Fruit fly (Drosophila melanogaster) whole organism, prepupa: Measurements from ENCODE around the gene jim.

Source experiments
- Blimp-1 ChIP-seq: fragments of 200-800 bp; sonication (Bioruptor generic); optimal IDR thresholded peaks from 3 replicates; lab custom pipeline; 2017; ENCODE audit warnings: missing biosample characterization, missing genetic modification characterization, mild to moderate bottlenecking, moderate library complexity, missing genetic modification reagents
- CG10669 ChIP-seq: fragments of 200-800 bp; sonication (Bioruptor generic); optimal IDR thresholded peaks from 3 replicates; lab custom pipeline; 2018; ENCODE audit warnings: missing biosample characterization, mild to moderate bottlenecking, missing genetic modification characterization, moderate library complexity
- CG11294 ChIP-seq: fragments of 200-800 bp; sonication (Bioruptor generic); IDR thresholded peaks from 2 replicates; pipeline ENCODE4 v1.3.6; 2022; ENCODE audit warnings: missing biosample characterization, missing genetic modification characterization
- CG11902 ChIP-seq: fragments of 200-800 bp; sonication (Bioruptor generic); optimal IDR thresholded peaks from 3 replicates; lab custom pipeline; 2016; ENCODE audit warnings: missing biosample characterization, missing genetic modification characterization
- CG15336 ChIP-seq: fragments of 200-800 bp; sonication (Bioruptor generic); IDR thresholded peaks from 2 replicates; pipeline ENCODE4 v1.3.6; 2022; ENCODE audit warnings: missing biosample characterization, missing genetic modification characterization
- CG1621 ChIP-seq: fragments of 200-800 bp; sonication (Bioruptor generic); optimal IDR thresholded peaks from 3 replicates; lab custom pipeline; 2018; ENCODE audit warnings: missing biosample characterization, mild to moderate bottlenecking, missing genetic modification characterization
- CG31627 ChIP-seq: fragments of 200-800 bp; sonication (Bioruptor generic); optimal IDR thresholded peaks from 3 replicates; lab custom pipeline; 2016; ENCODE audit warnings: missing biosample characterization, missing genetic modification characterization
- CG32006 ChIP-seq: fragments of 200-800 bp; sonication (Bioruptor generic); optimal IDR thresholded peaks from 3 replicates; lab custom pipeline; 2017; ENCODE audit warnings: missing biosample characterization, mild to moderate bottlenecking, missing genetic modification characterization
- CG6163 ChIP-seq: fragments of 200-800 bp; sonication (Bioruptor generic); IDR thresholded peaks from 3 replicates; pipeline ENCODE4 v1.3.6; 2022; ENCODE audit warnings: missing biosample characterization, missing genetic modification characterization
- CG6276 ChIP-seq: fragments of 200-800 bp; sonication (Bioruptor generic); optimal IDR thresholded peaks from 2 replicates; lab custom pipeline; 2017; ENCODE audit warnings: missing biosample characterization, mild to moderate bottlenecking, missing genetic modification characterization
- CG6792 ChIP-seq: fragments of 200-800 bp; sonication (Bioruptor generic); optimal IDR thresholded peaks from 3 replicates; lab custom pipeline; 2016; ENCODE audit warnings: missing biosample characterization, missing genetic modification characterization
- CG6854 ChIP-seq: fragments of 200-800 bp; sonication (Bioruptor generic); optimal IDR thresholded peaks from 2 replicates; lab custom pipeline; 2017; ENCODE audit warnings: missing biosample characterization, mild to moderate bottlenecking, missing genetic modification characterization
- CG8119 ChIP-seq: fragments of 200-800 bp; sonication (Bioruptor generic); IDR thresholded peaks from 3 replicates; pipeline ENCODE4 v1.3.6; 2022; ENCODE audit warnings: missing biosample characterization, missing genetic modification characterization
- Eip78C ChIP-seq: fragments of 200-800 bp; sonication (Bioruptor generic); peaks from one replicate; lab custom pipeline; 2016; ENCODE audit warnings: missing biosample characterization, missing genetic modification characterization
- Eip93F ChIP-seq: fragments of 200-800 bp; sonication (Bioruptor generic); optimal IDR thresholded peaks from 2 replicates; lab custom pipeline; 2016; ENCODE audit warnings: missing biosample characterization, mild to moderate bottlenecking, missing genetic modification characterization
- Ets21C ChIP-seq: fragments of 200-800 bp; sonication (Bioruptor generic); optimal IDR thresholded peaks from 3 replicates; lab custom pipeline; 2016; ENCODE audit warnings: missing biosample characterization, missing genetic modification characterization
- Ets96B ChIP-seq: fragments of 200-800 bp; optimal IDR thresholded peaks from 2 replicates; lab custom pipeline; 2019; ENCODE audit warnings: missing biosample characterization, mild to moderate bottlenecking, missing genetic modification characterization, moderate library complexity
- Gug ChIP-seq: fragments of 200-800 bp; sonication (Bioruptor generic); IDR thresholded peaks from 2 replicates; pipeline ENCODE4 v1.3.6; 2022; ENCODE audit warnings: missing biosample characterization, missing genetic modification characterization
- Hr4 ChIP-seq: fragments of 200-800 bp; sonication (Bioruptor generic); optimal IDR thresholded peaks from 3 replicates; lab custom pipeline; 2016; ENCODE audit warnings: missing biosample characterization, missing genetic modification characterization
- Met ChIP-seq: fragments of 200-800 bp; sonication (Bioruptor generic); optimal IDR thresholded peaks from 3 replicates; lab custom pipeline; 2016; ENCODE audit warnings: missing biosample characterization, missing genetic modification characterization
- Sox102F ChIP-seq: fragments of 200-800 bp; sonication (Bioruptor generic); optimal IDR thresholded peaks from 2 replicates; lab custom pipeline; 2016; ENCODE audit warnings: missing biosample characterization, mild to moderate bottlenecking, missing genetic modification characterization
- Sox15 ChIP-seq: fragments of 200-800 bp; sonication (Bioruptor generic); optimal IDR thresholded peaks from 3 replicates; lab custom pipeline; 2016; ENCODE audit warnings: missing biosample characterization, missing genetic modification characterization
- achi ChIP-seq: fragments of 200-800 bp; sonication (Bioruptor generic); optimal IDR thresholded peaks from 3 replicates; lab custom pipeline; 2016; ENCODE audit warnings: missing biosample characterization, missing genetic modification characterization
- acj6 ChIP-seq: fragments of 200-800 bp; sonication (Bioruptor generic); optimal IDR thresholded peaks from 3 replicates; lab custom pipeline; 2016; ENCODE audit warnings: missing biosample characterization, missing genetic modification characterization
- cyc ChIP-seq: fragments of 200-800 bp; sonication (Bioruptor generic); optimal IDR thresholded peaks from 3 replicates; lab custom pipeline; 2016; ENCODE audit warnings: missing biosample characterization, missing genetic modification characterization
- eg ChIP-seq: fragments of 200-800 bp; sonication (Bioruptor generic); IDR thresholded peaks from 3 replicates; pipeline ENCODE4 v1.3.6; 2022; ENCODE audit warnings: missing biosample characterization, missing genetic modification characterization
- esn ChIP-seq: fragments of 200-800 bp; sonication (Bioruptor generic); optimal IDR thresholded peaks from 2 replicates; lab custom pipeline; 2016; ENCODE audit warnings: missing biosample characterization, mild to moderate bottlenecking, missing genetic modification characterization, moderate library complexity
- fd59A ChIP-seq: fragments of 200-800 bp; sonication (Bioruptor generic); optimal IDR thresholded peaks from 2 replicates; lab custom pipeline; 2017; ENCODE audit warnings: missing biosample characterization, mild to moderate bottlenecking, missing genetic modification characterization, missing genetic modification reagents
- fd85E ChIP-seq: fragments of 200-800 bp; sonication (Bioruptor generic); optimal IDR thresholded peaks from 3 replicates; lab custom pipeline; 2016; ENCODE audit warnings: missing biosample characterization, missing genetic modification characterization
- fkh ChIP-seq: fragments of 200-800 bp; sonication (Bioruptor generic); optimal IDR thresholded peaks from 3 replicates; lab custom pipeline; 2017; ENCODE audit warnings: missing biosample characterization, mild to moderate bottlenecking, missing genetic modification characterization, moderate library complexity
- lz ChIP-seq: fragments of 200-800 bp; sonication (Bioruptor generic); optimal IDR thresholded peaks from 3 replicates; lab custom pipeline; 2016; ENCODE audit warnings: missing biosample characterization, missing genetic modification characterization
- pdm3 ChIP-seq: fragments of 200-800 bp; sonication (Bioruptor generic); optimal IDR thresholded peaks from 3 replicates; lab custom pipeline; 2016; ENCODE audit warnings: missing biosample characterization, missing genetic modification characterization
- salr ChIP-seq, 2 experiments: fragments of 200-800 bp; sonication (Bioruptor generic); optimal IDR thresholded peaks; 3 replicates each; lab custom pipeline; 2016 to 2018; ENCODE audit warnings: missing biosample characterization in 2 of 2, missing genetic modification characterization in 2 of 2, mild to moderate bottlenecking in 1 of 2
- ss ChIP-seq, 2 experiments: fragments of 200-800 bp; sonication (Bioruptor generic); optimal IDR thresholded peaks; 2 replicates in 1 of 2; 3 replicates in 1 of 2; lab custom pipeline; 2017 to 2018; ENCODE audit warnings: mild to moderate bottlenecking in 2 of 2, missing biosample characterization in 2 of 2, missing genetic modification characterization in 2 of 2, moderate library complexity in 1 of 2
- svp ChIP-seq: fragments of 200-800 bp; sonication (Bioruptor generic); peaks from one replicate; lab custom pipeline; 2016; ENCODE audit warnings: missing biosample characterization, missing genetic modification characterization

jim gene

dm6 chr3L:22835144-22835964 is at the start of gene jim (continued):
- TF ChIP-seq Hr4 (GFP tag; lab: Kevin White, UChicago) (no peak), CG11902 (GFP tag; lab: Kevin White, UChicago) (no peak), CG6276 (GFP tag; lab: Kevin White, UChicago) (peak; percentile 64), fd59A (no peak), pdm3 (GFP tag; lab: Kevin White, UChicago) (no peak), CG32006 (GFP tag; lab: Kevin White, UChicago) (peak; percentile 56), cyc (GFP tag; lab: Kevin White, UChicago) (no peak), esn (GFP tag; lab: Kevin White, UChicago) (peak; percentile 27), Eip93F (no peak), CG10669 (peak; percentile 5)

DNA sequence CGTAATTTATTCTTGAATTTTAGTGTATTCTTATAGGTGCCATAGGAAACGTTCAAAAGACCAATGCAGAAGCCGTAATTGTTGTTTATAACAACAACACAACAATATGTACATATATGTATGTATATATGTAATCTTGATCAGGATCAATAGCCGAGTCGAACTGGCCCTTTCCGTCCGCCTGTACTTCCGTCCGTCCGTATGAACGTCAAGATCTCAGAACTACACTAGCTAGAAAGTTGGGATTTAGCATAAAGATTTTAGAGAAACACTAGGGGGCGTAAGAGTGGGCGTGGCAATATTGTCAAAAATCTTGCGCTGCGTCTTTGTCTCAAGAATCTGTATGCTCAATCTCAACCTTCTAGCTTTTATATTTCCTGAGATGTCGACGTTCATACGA is 49.5 kb upstream of the jim start:
- TF ChIP-seq svp (GFP tag; lab: Kevin White, UChicago) (peak; percentile 60), CG1621 (tag; lab: Kevin White, UChicago) (no peak), CG6854 (GFP tag; lab: Kevin White, UChicago) (no peak), ss (GFP tag; optimal IDR thresholded peaks at IDR 0.05; lab: Kevin White, UChicago) (no peak), fkh (GFP tag; lab: Kevin White, UChicago) (no peak)

DNA sequence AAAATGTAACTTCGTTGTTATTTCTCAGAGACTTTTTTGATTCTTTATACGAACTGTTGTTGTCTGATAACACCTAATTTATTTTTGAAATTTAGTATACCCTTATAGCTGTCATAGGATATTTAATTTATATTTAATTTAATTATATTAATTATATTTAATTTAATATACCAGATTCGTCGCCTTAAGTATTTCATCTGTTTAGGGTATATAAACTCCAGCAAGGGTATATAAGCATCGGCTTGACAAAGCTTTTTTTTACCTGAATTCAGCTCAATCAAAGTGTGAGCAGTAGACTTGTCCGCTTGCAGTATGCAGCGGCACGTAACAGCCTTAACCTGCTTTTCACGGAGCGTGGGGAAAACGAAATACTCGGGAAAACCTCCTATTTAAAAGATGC is 48.7 kb upstream of the jim start:
- TF ChIP-seq Eip93F (no peak), Sox102F (GFP tag; lab: Kevin White, UChicago) (no peak), Eip78C (GFP tag; lab: Kevin White, UChicago) (peak; percentile 53), Gug (no peak), Sox15 (no peak), CG6792 (GFP tag; lab: Kevin White, UChicago) (no peak), CG15336 (GFP tag; lab: Robert Waterston, UW) (peak; percentile 21; the same call in 1 of the 2 replicates), lz (GFP tag; lab: Kevin White, UChicago) (no peak), CG1621 (tag; lab: Kevin White, UChicago) (no peak), CG32006 (GFP tag; lab: Kevin White, UChicago) (peak; percentile 40), achi (GFP tag; lab: Kevin White, UChicago) (peak; percentile 15), acj6 (GFP tag; lab: Kevin White, UChicago) (no peak), Met (GFP tag; lab: Kevin White, UChicago) (no peak), Hr4 (GFP tag; lab: Kevin White, UChicago) (peak; percentile 3), Ets96B (tag; lab: Kevin White, UChicago) (no peak), CG6276 (GFP tag; lab: Kevin White, UChicago) (peak; percentile 2), CG31627 (GFP tag; lab: Kevin White, UChicago) (no peak), CG8119 (GFP tag; lab: Robert Waterston, UW) (0 out of 3 replicates have a peak, but pooled peaks have one; percentile 39), eg (0 out of 3 replicates have a peak, but pooled peaks have one; percentile 26), CG6163 (GFP tag; lab: Robert Waterston, UW) (no peak; the same call in 2 of the 3 replicates)

dm6 chr3L:22880914-22881313 is 45.9 kb upstream of the jim start, which contains the start of gene slif:
TSS of gene slif (plus strand) at chr3L:22881045.
- TF ChIP-seq cyc (GFP tag; lab: Kevin White, UChicago) (no peak), CG32006 (GFP tag; lab: Kevin White, UChicago) (no peak), salr (GFP tag; optimal IDR thresholded peaks at IDR 0.05; lab: Kevin White, UChicago) (no peak), acj6 (GFP tag; lab: Kevin White, UChicago) (no peak), CG6163 (GFP tag; lab: Robert Waterston, UW) (no peak), fd85E (GFP tag; lab: Kevin White, UChicago) (no peak), Blimp-1 (GFP tag; lab: Kevin White, UChicago) (no peak), CG11294 (GFP tag; lab: Robert Waterston, UW) (no peak), achi (GFP tag; lab: Kevin White, UChicago) (no peak), eg (no peak), Ets21C (GFP tag; lab: Kevin White, UChicago) (no peak), Ets96B (tag; lab: Kevin White, UChicago) (no peak)
